Fruit fly (Drosophila melanogaster): Measurements from ENCODE around the gene jar.

jar gene

DNA sequence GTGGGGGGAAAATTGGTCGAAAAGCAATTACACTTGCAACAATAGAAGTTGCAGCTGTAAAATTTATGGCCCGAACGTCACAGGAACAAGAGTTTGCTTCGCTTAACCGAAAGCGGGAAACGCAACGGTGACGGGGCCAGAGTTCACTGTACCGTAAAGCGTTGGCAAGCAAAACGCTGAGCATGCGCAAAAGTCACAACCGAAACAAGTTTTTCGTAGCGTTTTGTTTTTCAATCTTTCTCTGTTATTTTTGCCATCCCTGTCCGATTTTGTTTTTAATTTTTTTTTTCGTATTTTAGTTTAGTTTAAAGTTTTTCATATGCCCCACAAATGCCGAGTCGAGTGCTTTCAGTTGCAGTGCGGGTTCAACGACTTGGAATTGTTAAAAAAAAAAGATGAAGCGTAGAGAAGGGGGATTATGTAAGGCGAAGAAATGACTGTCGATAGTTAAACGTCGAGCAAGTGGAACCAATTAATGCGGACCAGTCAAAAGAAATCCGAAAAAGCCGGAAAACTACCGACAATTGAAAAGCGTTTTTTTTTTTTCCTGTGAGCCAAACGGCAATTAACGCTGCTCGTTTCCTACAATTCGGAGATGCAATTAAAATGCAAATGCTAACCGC lies 3.3 kb downstream of the jar start:
- TF ChIP-seq noc (tag; optimal IDR thresholded peaks at IDR 0.05): no peak

DNA sequence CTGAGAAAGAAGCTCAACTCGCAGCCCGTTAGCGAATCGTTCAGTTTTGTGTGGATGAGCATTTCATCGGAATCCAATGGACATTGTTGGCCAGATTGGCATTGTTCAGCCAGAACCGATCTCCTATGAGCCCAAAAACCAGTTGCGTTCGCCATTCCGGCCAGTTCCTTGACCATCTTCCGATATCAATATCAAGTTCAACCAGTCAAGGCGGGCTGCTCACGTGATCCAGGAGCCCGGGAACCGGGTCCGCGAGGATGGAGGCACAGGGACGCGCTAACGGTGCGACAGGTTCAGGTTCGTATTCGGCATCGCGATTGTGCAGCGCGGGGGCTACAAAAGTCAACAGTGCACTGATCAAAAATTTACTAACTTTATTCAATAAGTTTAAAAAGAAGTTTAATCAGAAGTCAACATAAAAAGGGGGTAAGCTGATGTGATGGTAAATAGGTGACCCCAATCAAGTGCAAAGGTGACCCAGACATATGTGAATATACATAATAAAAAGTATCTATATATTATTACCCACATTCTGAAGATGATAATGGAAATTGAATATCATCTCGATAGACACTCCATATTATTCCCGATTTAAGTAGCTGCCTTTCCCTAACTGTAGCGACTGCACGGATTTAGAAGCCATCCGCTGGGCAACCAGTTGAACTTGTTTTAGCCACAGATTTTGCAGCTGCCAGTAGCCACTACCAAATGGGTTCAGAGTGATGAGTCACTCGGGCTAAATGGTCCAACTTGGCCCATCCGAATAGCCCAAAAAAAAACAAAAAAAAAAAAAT lies 4.0 kb downstream of the jar start:
- TF ChIP-seq noc (tag; optimal IDR thresholded peaks at IDR 0.05): no peak

DNA sequence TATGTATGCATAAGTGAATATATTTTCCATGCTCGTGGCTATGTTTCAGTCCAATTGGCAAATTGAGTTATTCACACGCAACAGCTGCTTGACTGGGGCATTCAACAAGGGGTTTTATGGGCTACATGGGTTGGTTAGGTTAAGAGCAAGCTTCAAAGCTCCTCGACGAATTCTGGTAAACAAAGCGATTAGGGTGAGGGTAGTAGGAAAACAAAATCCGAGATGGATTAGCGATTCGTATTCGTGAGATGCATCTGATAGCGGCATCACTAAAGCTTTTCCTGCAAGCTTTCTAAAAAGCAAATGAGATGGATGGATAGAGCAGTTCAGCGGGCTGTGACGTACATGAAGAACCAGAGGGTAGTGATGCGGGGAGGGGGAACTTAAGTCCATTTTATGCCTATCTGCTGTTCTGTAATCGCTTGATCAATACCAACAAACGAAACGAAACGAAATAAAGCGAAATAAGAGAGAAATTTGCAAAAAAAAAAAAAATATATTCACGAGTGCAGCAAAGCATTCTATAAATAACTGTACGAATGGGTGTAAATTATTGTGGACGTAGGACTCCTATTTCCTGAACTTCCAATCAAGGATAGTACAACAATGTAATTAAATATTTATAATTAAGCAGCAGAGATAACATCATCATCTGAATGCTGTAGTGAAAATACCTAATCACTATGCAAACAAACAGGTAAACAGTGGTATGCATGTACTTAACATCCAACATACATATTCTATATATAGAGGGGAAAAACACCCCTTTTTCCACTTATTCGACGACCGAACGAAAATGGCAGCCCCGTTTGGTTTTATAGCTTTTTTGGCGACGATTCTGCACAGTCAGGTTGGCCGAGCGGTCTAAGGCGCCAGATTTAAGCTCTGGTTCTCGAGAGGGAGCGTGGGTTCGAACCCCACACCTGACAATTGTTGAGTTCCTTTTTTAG lies 6.3 kb downstream of the jar start:
- no peak for TF ChIP-seq noc (tag; optimal IDR thresholded peaks at IDR 0.05)

DNA sequence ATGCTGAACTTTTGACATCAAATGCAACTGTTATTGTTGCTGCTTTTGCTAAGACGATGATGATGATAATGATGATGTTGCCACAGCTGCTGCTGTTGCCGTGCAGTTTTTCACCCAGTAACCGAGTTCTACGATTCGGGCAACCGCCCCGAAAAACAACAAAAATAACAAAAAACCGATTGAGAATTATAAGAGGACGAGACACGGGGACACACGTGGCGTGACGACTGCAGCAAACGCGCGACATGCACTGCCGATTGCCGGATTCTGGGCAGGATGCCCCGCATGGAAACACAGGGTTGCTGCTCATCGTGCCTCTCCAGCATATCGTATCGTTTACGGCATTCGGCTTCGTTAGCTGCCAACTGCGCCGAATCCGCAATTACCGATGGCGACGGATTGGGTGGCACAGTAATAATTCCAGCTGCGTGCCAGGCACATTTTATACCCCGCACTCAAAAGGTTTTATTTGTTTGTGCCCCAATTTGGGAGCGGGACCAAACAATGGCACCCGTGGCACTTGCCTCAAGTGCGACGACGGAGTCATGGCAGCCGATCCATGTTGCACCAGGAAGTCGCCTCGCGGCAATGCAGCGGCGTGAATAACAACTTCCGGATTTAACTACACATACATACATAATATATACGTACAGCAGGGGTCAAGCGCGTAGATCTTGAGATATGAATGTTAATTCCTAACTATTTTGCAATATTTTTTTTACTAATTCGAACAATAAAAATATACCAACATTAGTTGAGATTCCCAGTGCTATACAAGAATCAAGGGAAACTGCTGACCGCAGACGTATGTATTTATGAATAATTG lies 7.2 kb downstream of the jar start:
- TF ChIP-seq noc (tag; optimal IDR thresholded peaks at IDR 0.05): no peak

DNA sequence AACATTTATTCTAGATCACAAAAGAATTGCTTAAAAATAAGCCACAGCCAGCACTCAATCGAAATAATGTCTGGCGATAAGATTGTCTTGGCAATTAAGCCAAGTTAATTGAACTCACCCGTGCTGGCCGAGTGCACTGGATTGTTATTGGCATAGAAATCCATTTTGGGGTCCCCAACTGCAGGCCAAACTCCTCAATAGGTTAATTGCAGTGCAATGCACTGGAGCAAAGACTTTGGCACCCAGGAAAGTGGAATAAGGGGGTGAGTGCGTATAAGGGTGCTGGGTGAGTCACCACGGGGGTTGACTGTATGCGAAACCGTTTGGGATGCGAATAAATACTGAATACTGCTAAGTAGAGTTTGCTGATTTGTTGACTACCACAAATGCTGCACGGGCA lies 8.1 kb downstream of the jar start:
- no peak for TF ChIP-seq noc (tag; optimal IDR thresholded peaks at IDR 0.05)

DNA sequence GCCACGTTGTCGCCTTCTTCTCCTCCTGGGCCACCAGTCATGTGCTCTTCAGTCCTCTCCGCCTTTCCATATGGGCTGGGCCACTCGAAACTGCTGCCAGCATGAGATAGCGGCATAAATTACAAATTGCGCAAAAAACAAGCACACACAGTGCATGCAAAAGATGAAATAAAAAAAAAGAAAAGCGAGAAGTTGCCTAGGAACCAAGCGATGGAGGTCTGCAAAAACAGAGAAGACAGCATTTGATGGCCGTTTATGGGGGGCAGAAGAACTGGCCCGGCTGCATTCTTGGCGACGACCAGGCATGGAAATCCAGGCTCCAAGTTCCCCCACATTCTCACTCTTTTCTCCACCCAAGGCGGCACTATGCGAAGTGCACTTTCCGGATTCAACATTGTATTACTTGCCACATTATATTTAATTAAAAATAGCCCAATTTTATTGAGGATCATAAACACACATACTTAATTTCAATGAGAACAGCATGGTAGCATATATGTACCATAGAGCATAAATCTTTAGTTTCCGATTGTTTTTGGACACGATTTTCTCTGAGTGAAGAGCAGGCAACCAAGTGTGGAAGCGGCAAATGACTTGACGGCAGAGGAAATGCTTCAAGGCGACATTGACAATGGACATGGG lies 9.5 kb downstream of the jar start:
- TF ChIP-seq noc (tag; optimal IDR thresholded peaks at IDR 0.05): no peak

DNA sequence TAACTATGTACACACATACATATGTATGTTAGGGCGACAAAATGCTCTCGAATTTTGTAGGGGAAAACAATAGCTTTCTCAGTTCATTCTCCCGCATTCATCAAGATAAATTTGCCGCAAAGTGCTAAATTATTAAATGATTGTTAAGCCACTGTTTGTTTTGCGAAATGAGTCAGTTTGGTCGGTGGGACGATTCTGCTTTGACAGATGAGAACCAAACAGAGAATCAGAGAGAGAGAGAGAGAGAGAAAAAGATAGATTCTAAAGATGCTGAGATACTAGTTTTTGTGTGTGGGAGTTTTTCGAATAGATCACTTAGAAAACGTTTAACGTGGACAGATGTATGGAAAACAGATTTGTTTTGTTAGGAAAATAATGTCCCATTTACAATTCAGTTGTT lies 10.6 kb downstream of the jar start:
- TF ChIP-seq noc (tag; optimal IDR thresholded peaks at IDR 0.05): no peak

DNA sequence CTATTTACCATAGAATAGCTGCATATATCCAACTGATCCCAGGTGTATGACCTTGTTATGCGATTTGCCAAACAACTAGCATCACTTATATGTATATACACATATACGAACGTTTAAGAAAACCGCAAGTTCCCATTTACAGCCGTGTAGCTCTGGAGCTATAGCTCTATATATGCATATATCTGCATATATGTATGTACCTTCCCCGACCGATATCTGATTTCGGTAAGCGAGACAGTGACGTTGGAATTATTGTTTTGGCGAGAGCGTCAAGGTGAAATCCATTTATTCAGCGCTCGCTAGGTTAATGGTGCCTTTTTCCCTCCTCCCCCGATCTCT lies 11.0 kb downstream of the jar start:
- peak; percentile 20 for TF ChIP-seq noc (tag; optimal IDR thresholded peaks at IDR 0.05)

DNA sequence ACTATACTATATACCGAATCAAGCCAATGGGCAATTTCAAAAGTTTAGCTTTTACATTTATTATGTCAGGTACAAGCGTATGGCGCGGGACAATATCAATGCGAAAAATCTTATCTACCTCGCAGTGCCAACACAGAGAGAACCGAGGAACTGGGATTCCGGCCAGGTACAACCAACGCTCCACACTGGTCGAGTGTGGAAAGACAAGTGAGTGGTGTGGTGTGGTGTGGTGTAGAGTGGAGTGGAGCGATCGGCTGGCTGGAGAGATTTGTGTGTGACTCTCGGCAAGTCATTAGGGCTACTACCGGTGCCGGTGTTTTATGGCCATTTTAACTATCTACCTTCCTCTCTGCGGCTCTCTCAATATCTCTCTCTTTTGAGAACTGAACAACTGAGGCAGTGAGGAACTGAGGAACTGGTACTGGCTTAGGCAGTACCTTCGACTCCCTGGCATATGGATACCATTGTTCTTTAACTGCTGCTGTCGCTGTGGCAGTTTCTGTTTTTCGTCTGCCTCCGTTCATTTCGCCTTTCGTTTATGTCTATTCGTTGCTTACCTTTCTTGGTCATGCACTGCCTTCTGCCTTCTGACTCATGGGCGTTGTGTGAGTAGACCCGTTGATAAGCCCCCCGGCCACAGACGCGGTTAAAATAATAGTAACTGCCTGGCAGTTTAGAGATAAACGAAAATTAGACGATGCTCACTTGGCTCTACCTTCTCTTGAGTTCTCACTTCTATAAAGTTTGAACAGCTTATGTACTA lies 11.6 kb downstream of the jar start:
- peak; percentile 98 for TF ChIP-seq noc (tag; optimal IDR thresholded peaks at IDR 0.05)

DNA sequence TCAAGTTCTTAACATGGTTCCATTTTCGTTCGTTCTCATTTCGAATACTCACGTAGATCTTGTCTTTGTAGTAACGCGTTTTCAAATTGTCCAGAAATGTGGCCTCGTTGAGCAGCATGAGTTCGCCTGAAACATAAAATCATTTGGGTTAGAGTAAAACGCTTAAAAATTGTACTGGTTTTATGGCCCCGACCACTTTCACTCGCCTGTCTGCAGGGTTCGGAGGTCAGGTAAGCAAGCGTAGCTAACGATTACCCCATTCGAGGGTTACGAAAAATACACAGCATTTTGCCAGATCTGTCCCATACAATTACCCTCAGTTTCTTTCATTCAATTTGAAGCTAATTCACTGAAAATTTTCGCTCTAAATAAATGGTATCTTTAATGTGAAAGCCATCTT lies 12.7 kb downstream of the jar start:
- TF ChIP-seq noc (tag; optimal IDR thresholded peaks at IDR 0.05): no peak

DNA sequence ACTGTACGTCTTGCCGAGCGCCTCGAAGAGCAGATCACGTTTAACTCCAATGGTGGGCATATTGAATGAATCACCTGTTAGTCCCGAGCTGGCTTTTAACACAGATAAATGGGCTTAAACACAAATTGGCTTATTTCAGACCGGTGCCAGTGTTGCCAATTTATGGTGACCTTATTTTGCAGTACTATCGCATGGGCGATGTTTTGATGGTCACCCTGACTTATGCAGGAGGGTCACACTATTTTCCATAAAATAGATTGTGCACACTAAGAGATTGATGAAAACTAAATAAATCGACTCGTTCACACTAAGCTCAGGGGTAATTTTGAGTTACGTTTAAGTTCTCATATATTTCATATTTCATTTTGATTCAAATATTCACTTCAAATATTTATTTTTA lies 18.5 kb downstream of the jar start, which contains the start of gene beta-PheRS:
Gene beta-PheRS (minus strand): TSS at position 186 of the 400 bp plus-strand sequence.
- TF ChIP-seq noc (tag; optimal IDR thresholded peaks at IDR 0.05): no peak

DNA sequence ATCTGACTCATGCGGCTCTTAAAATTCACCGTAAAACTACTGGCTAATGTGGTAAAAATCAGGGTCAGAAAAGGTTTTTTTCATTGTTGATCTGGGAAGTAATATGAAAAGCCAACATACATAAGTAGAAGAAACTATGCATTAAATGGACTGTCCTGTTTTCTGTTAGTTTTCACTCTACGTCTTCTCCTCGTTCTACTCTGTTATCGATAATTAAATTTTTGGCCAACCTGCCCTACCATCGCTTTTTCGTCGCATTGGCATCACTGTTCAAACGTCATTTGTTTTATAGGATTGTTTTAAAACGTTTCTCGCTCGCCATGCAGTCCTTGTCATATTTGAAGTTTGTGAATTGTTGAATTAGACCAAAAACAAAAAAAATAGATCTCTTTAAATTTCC lies 36.3 kb downstream of the jar start:
- TF ChIP-seq noc (tag; optimal IDR thresholded peaks at IDR 0.05): no peak

DNA sequence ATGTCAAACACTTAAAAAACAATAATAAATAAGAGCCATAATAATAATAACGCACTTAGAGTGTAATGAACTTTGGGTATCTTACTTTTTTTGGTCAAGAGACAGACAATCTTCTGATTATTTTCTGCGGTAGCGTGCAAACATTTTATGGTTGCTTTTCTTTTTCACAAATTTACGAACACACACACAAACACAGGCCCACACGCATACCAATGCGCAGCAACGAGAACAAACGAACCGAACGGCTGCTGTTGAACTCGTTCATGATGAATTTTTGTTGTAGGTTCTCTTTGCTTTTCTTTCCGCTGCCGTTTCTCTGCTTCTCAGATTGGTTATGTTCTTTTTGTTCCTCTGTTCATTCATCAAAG lies 36.9 kb downstream of the jar start:
- no peak for TF ChIP-seq noc (tag; optimal IDR thresholded peaks at IDR 0.05)

DNA sequence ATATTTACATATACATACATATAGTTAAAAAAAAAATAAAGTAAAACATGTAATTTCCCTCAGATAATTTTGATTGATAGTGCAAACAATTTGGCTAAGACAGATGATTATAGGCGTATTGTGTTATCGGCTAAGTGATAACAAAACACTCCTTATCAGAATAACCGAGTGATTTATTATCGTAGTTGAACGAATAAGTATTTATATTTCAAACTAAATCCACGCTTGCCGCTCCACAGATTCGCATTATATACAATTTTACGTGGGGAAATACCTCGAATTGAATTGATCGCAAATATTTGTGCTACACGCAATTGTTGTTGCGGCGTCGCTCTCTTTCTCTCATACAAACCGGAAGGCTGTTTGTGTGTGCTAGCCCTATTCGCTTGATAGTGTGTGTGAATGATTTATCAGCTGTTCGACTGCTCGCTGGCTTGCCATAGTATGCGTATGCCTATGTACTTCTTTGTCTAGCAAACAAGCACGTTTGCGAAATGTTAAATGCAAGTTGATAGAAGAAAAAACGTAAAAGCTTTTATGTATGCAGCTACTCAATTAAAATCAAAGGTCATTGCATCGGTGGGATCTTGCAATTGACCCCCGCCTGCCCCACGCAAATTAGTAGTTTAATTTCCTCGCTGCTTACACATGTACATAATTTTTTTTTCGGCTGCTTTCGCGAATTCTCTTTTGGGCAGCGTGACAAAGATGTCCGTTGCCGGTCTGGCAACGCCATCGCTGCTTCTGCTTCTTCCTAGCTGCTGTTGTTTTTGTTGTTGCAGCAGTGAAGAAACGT lies 37.5 kb downstream of the jar start:
- TF ChIP-seq noc (tag; optimal IDR thresholded peaks at IDR 0.05): peak; percentile 52
